Worm (Caenorhabditis elegans) whole organism, young adult: ENCODE results near the gene ZK899.6.

ENCODE experiments used
- B0019.2 ChIP-seq: fragments of 200-800 bp; sonication (Bioruptor generic); conservative IDR thresholded peaks from 2 replicates; pipeline ENCODE4 v1.3.6; 2022; ENCODE audit warnings: missing genetic modification reagents, missing genetic modification characterization, missing compliant biosample characterization
- B0035.1 ChIP-seq: sonication (generic microtip); optimal IDR thresholded peaks from 2 replicates; lab custom pipeline; 2016; ENCODE audit warnings: missing genetic modification characterization, mild to moderate bottlenecking, missing compliant biosample characterization, missing genotype, missing genetic modification reagents
- B0336.3 ChIP-seq: fragments of 200-800 bp; sonication (Bioruptor generic); IDR thresholded peaks from 2 replicates; pipeline ENCODE4 v1.3.6; 2022; ENCODE audit warnings: missing genetic modification characterization, missing compliant biosample characterization
- C06A6.2 ChIP-seq: fragments of 200-800 bp; sonication (Bioruptor generic); conservative IDR thresholded peaks from 2 replicates; pipeline ENCODE4 v1.3.6; 2022; ENCODE audit warnings: missing genetic modification characterization, missing compliant biosample characterization
- F10E7.11 ChIP-seq: sonication (generic microtip); optimal IDR thresholded peaks from 2 replicates; lab custom pipeline; 2017; ENCODE audit warnings: mild to moderate bottlenecking, missing genetic modification characterization, moderate library complexity, missing compliant biosample characterization
- F37B4.10 ChIP-seq: fragments of 200-800 bp; sonication (Bioruptor generic); IDR thresholded peaks from 2 replicates; pipeline ENCODE4 v1.3.6; 2022; ENCODE audit warnings: missing genetic modification characterization, missing compliant biosample characterization
- F39B2.1 ChIP-seq: fragments of 200-800 bp; sonication (Bioruptor generic); IDR thresholded peaks from 2 replicates; pipeline ENCODE4 v1.3.6; 2022; ENCODE audit warnings: missing genetic modification reagents, missing genetic modification characterization, missing compliant biosample characterization
- F57C9.4 ChIP-seq: sonication (generic microtip); optimal IDR thresholded peaks from 2 replicates; lab custom pipeline; 2017; ENCODE audit warnings: mild to moderate bottlenecking, missing genetic modification characterization, missing compliant biosample characterization
- Y79H2A.3 ChIP-seq: fragments of 200-800 bp; sonication (Bioruptor generic); conservative IDR thresholded peaks from 2 replicates; pipeline ENCODE4 v1.3.6; 2022; ENCODE audit warnings: missing genetic modification reagents, missing genetic modification characterization, missing compliant biosample characterization
- Y95B8A.8 ChIP-seq: fragments of 200-800 bp; sonication (Bioruptor generic); IDR thresholded peaks from 2 replicates; pipeline ENCODE4 v1.3.6; 2022; ENCODE audit warnings: missing genetic modification reagents, missing genetic modification characterization, missing compliant biosample characterization
- ZK185.1 ChIP-seq: sonication (generic microtip); optimal IDR thresholded peaks from 2 replicates; lab custom pipeline; 2016; ENCODE audit warnings: mild to moderate bottlenecking, missing genetic modification characterization, missing compliant biosample characterization; ENCODE audit not compliant: poor library complexity, severe bottlenecking
- aptf-2 ChIP-seq: fragments of 200-800 bp; sonication (Bioruptor generic); conservative IDR thresholded peaks from 2 replicates; pipeline ENCODE4 v1.3.6; 2022; ENCODE audit warnings: missing genetic modification reagents, missing genetic modification characterization, missing compliant biosample characterization
- aptf-3 ChIP-seq: fragments of 200-800 bp; sonication (Bioruptor generic); IDR thresholded peaks from 2 replicates; pipeline ENCODE4 v1.3.6; 2022; ENCODE audit warnings: missing genetic modification characterization, missing compliant biosample characterization
- atf-7 ChIP-seq: sonication (generic microtip); optimal IDR thresholded peaks from 2 replicates; lab custom pipeline; 2017; ENCODE audit warnings: mild to moderate bottlenecking, missing genetic modification characterization, missing compliant biosample characterization
- attf-3 ChIP-seq: fragments of 200-800 bp; sonication (Bioruptor generic); conservative IDR thresholded peaks from 2 replicates; pipeline ENCODE4 v1.3.6; 2022; ENCODE audit warnings: missing genetic modification reagents, missing genetic modification characterization, missing compliant biosample characterization
- attf-5 ChIP-seq: fragments of 200-800 bp; sonication (Bioruptor generic); optimal IDR thresholded peaks from 2 replicates; lab custom pipeline; 2018; ENCODE audit warnings: mild to moderate bottlenecking, missing genetic modification characterization, missing compliant biosample characterization
- bed-1 ChIP-seq: fragments of 200-800 bp; sonication (Bioruptor generic); IDR thresholded peaks from 2 replicates; pipeline ENCODE4 v1.3.6; 2022; ENCODE audit warnings: missing genetic modification reagents, missing genetic modification characterization, missing compliant biosample characterization
- ccch-3 ChIP-seq: fragments of 200-800 bp; sonication (Bioruptor generic); optimal IDR thresholded peaks from 2 replicates; lab custom pipeline; 2018; ENCODE audit warnings: mild to moderate bottlenecking, missing genetic modification characterization, missing compliant biosample characterization
- cebp-2 ChIP-seq: fragments of 200-800 bp; sonication (Bioruptor generic); IDR thresholded peaks from 2 replicates; pipeline ENCODE4 v1.3.6; 2022; ENCODE audit warnings: missing genetic modification characterization, missing compliant biosample characterization
- ceh-100 ChIP-seq: fragments of 200-800 bp; sonication (Bioruptor generic); IDR thresholded peaks from 2 replicates; pipeline ENCODE4 v1.3.6; 2022; ENCODE audit warnings: missing genetic modification reagents, missing genetic modification characterization, missing compliant biosample characterization
- ceh-27 ChIP-seq: fragments of 200-800 bp; sonication (Bioruptor generic); optimal IDR thresholded peaks from 2 replicates; lab custom pipeline; 2018; ENCODE audit warnings: mild to moderate bottlenecking, missing genetic modification characterization, moderate library complexity, missing compliant biosample characterization
- die-1 ChIP-seq: sonication (generic microtip); optimal IDR thresholded peaks from 2 replicates; lab custom pipeline; 2016; ENCODE audit warnings: missing genotype, mild to moderate bottlenecking, missing genetic modification characterization, missing compliant biosample characterization
- dpl-1 ChIP-seq: fragments of 150-350 bp; optimal IDR thresholded peaks from 2 replicates; lab custom pipeline; 2014; ENCODE audit warnings: missing biosample characterization, missing genetic modification reagents, missing genetic modification characterization
- egl-18 ChIP-seq: fragments of 200-800 bp; sonication (Bioruptor generic); IDR thresholded peaks from 2 replicates; pipeline ENCODE4 v1.3.6; 2022; ENCODE audit warnings: missing genetic modification reagents, missing genetic modification characterization, missing compliant biosample characterization
- egl-44 ChIP-seq: fragments of 200-800 bp; sonication (Bioruptor generic); IDR thresholded peaks from 2 replicates; pipeline ENCODE4 v1.3.6; 2022; ENCODE audit warnings: missing genetic modification reagents, missing genetic modification characterization, missing compliant biosample characterization
- egrh-3 ChIP-seq: fragments of 200-800 bp; sonication (Bioruptor generic); IDR thresholded peaks from 2 replicates; pipeline ENCODE4 v1.3.6; 2022; ENCODE audit warnings: missing genetic modification reagents, missing genetic modification characterization, missing compliant biosample characterization
- ets-4 ChIP-seq: fragments of 200-800 bp; sonication (Bioruptor generic); optimal IDR thresholded peaks from 2 replicates; lab custom pipeline; 2018; ENCODE audit warnings: mild to moderate bottlenecking, missing genetic modification characterization, missing compliant biosample characterization
- him-1 ChIP-seq: sonication (generic microtip); optimal IDR thresholded peaks from 2 replicates; lab custom pipeline; 2016; ENCODE audit warnings: missing genotype, missing genetic modification reagents, missing genetic modification characterization, missing compliant biosample characterization
- hmg-1.2 ChIP-seq: fragments of 200-800 bp; sonication (Bioruptor generic); IDR thresholded peaks from 2 replicates; pipeline ENCODE4 v1.3.6; 2022; ENCODE audit warnings: missing genetic modification reagents, missing genetic modification characterization, missing compliant biosample characterization
- lag-1 ChIP-seq: fragments of 200-800 bp; sonication (Bioruptor generic); IDR thresholded peaks from 2 replicates; pipeline ENCODE4 v1.3.6; 2022; ENCODE audit warnings: missing genetic modification reagents, missing genetic modification characterization, missing compliant biosample characterization
- let-607 ChIP-seq, 2 experiments: fragments of 200-800 bp in 1 of 2; sonication (Bioruptor generic) in 1 of 2; sonication (generic microtip) in 1 of 2; optimal IDR thresholded peaks; 2 replicates each; lab custom pipeline; 2016 to 2018; ENCODE audit warnings: mild to moderate bottlenecking in 2 of 2, missing compliant biosample characterization in 2 of 2, missing genetic modification characterization in 2 of 2, moderate library complexity in 2 of 2, missing genotype in 1 of 2
- lin-40 ChIP-seq: sonication (generic microtip); optimal IDR thresholded peaks from 2 replicates; lab custom pipeline; 2016; ENCODE audit warnings: missing genetic modification characterization, mild to moderate bottlenecking, missing compliant biosample characterization, missing genotype, missing genetic modification reagents
- lir-1 ChIP-seq: fragments of 200-800 bp; sonication (Bioruptor generic); conservative IDR thresholded peaks from 2 replicates; pipeline ENCODE4 v1.3.6; 2022; ENCODE audit warnings: missing genetic modification reagents, missing genetic modification characterization, missing compliant biosample characterization
- madf-10 ChIP-seq: sonication (generic microtip); optimal IDR thresholded peaks from 2 replicates; lab custom pipeline; 2016; ENCODE audit warnings: mild to moderate bottlenecking, missing genetic modification characterization, missing compliant biosample characterization
- mcd-1 ChIP-seq: fragments of 200-800 bp; sonication (Bioruptor generic); IDR thresholded peaks from 2 replicates; pipeline ENCODE4 v1.3.6; 2022; ENCODE audit warnings: missing genetic modification reagents, missing genetic modification characterization, missing compliant biosample characterization
- mxl-1 ChIP-seq: sonication (generic microtip); optimal IDR thresholded peaks from 2 replicates; lab custom pipeline; 2016; ENCODE audit warnings: missing genetic modification characterization, missing compliant biosample characterization
- nfya-1 ChIP-seq: sonication (generic microtip); optimal IDR thresholded peaks from 2 replicates; lab custom pipeline; 2017; ENCODE audit warnings: antibody characterized with exemption, missing compliant biosample characterization, missing genetic modification characterization, borderline replicate concordance; ENCODE audit not compliant: insufficient read depth
- nhr-80 ChIP-seq: sonication (generic microtip); optimal IDR thresholded peaks from 2 replicates; lab custom pipeline; 2016; ENCODE audit warnings: missing genetic modification characterization, missing compliant biosample characterization
- nhr-90 ChIP-seq: sonication (generic microtip); optimal IDR thresholded peaks from 2 replicates; lab custom pipeline; 2016; ENCODE audit warnings: missing genotype, mild to moderate bottlenecking, missing genetic modification characterization, missing compliant biosample characterization
- pbrm-1 ChIP-seq: fragments of 200-800 bp; sonication (Bioruptor generic); IDR thresholded peaks from 2 replicates; pipeline ENCODE4 v1.3.6; 2022; ENCODE audit warnings: missing genetic modification reagents, missing genetic modification characterization, missing compliant biosample characterization
- rcor-1 ChIP-seq: fragments of 200-800 bp; sonication (Bioruptor generic); IDR thresholded peaks from 2 replicates; pipeline ENCODE4 v1.3.6; 2022; ENCODE audit warnings: missing genetic modification reagents, missing genetic modification characterization, missing compliant biosample characterization
- rpc-1 ChIP-seq, 2 experiments: fragments of 150-350 bp in 1 of 2; sonication (generic microtip) in 1 of 2; optimal IDR thresholded peaks; 2 replicates each; lab custom pipeline; 2014 to 2018; ENCODE audit warnings: missing biosample characterization in 1 of 2, missing genetic modification characterization in 1 of 2, missing genetic modification reagents in 1 of 2, missing genotype in 1 of 2
- snpc-3.4 ChIP-seq: sonication (generic microtip); optimal IDR thresholded peaks from 2 replicates; lab custom pipeline; 2017; ENCODE audit warnings: missing genetic modification characterization, mild to moderate bottlenecking, missing compliant biosample characterization, antibody characterized with exemption, moderate library complexity, missing genotype, missing genetic modification reagents
- somi-1 ChIP-seq: fragments of 200-800 bp; sonication (Bioruptor generic); optimal IDR thresholded peaks from 2 replicates; lab custom pipeline; 2018; ENCODE audit warnings: mild to moderate bottlenecking, missing genetic modification characterization, missing compliant biosample characterization
- tbp1 ChIP-seq: fragments of 200-800 bp; sonication (Bioruptor generic); optimal IDR thresholded peaks from 2 replicates; lab custom pipeline; 2018; ENCODE audit warnings: mild to moderate bottlenecking, missing genetic modification characterization, missing compliant biosample characterization
- unc-62 ChIP-seq: fragments of 150-350 bp; optimal IDR thresholded peaks from 2 replicates; lab custom pipeline; 2014; ENCODE audit warnings: missing biosample characterization, missing genetic modification reagents, missing genetic modification characterization
- xnd-1 ChIP-seq: sonication (generic microtip); optimal IDR thresholded peaks from 2 replicates; lab custom pipeline; 2016; ENCODE audit warnings: missing genotype, missing genetic modification reagents, missing genetic modification characterization, missing compliant biosample characterization
- zim-3 ChIP-seq: sonication (generic microtip); optimal IDR thresholded peaks from 2 replicates; lab custom pipeline; 2017; ENCODE audit warnings: mild to moderate bottlenecking, missing genetic modification characterization, moderate library complexity, missing compliant biosample characterization
- ztf-26 ChIP-seq: sonication (generic microtip); optimal IDR thresholded peaks from 2 replicates; lab custom pipeline; 2017; ENCODE audit warnings: missing genetic modification characterization, missing compliant biosample characterization

Gene ZK899.6

DNA sequence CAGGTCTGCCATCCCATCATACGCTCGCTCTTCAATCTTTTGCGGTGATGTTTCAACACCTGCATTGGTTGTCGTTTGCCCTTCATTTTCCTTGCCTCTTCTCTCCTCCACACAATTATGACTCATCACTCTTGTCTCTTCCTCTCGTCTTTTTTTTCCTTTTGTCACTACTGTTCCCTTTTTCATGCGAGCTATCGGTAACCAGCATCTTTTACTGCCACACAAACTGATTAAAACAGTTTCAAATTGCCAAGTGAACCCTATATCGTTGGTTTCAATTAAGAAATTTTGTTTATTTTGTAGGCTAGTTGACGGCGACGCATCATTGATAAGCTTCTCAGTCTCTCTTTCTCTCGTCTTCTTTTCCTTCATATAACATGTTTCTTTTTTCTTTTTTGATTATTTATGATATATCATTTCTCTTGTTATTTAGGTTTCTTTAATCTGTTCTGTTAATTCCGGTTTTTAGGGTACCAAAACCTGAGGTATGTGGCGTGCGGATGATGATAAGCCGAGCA lies 16.9 kb upstream of the ZK899.6 start, which contains the start of gene ZK899.1:
TSS of gene ZK899.1 (plus strand) at position 468 of the 518 bp plus-strand sequence.
- no peak for TF ChIP-seq egl-18 (GFP tag; lab: Robert Waterston, UW)
- no peak for TF ChIP-seq rpc-1 (optimal IDR thresholded peaks at IDR 0.05; lab: Kevin White, UChicago)
- no peak for TF ChIP-seq rpc-1 (tag; optimal IDR thresholded peaks at IDR 0.05; lab: Kevin White, UChicago)
- TF ChIP-seq attf-3 = no peak
- no peak for TF ChIP-seq lag-1 (GFP tag; lab: Robert Waterston, UW)
- no peak for TF ChIP-seq die-1 (tag; lab: Kevin White, UChicago)
- no peak for TF ChIP-seq egrh-3 (GFP tag; lab: Robert Waterston, UW)
- no peak for TF ChIP-seq cebp-2 (GFP tag; lab: Robert Waterston, UW)
- TF ChIP-seq rcor-1 = no peak
- TF ChIP-seq madf-10 (tag; lab: Kevin White, UChicago) = no peak
- no peak for TF ChIP-seq ceh-100 (GFP tag; lab: Robert Waterston, UW)
- TF ChIP-seq mxl-1 (tag; lab: Kevin White, UChicago) = no peak
- TF ChIP-seq let-607 (tag; optimal IDR thresholded peaks at IDR 0.05; lab: Kevin White, UChicago) = peak; percentile 48 to 49
- TF ChIP-seq lin-40 = peak; percentile 44
- TF ChIP-seq Y79H2A.3 (GFP tag; lab: Robert Waterston, UW) = no peak
- TF ChIP-seq zim-3 (tag; lab: Kevin White, UChicago) = no peak
- TF ChIP-seq C06A6.2 (GFP tag; lab: Robert Waterston, UW) = no peak
- TF ChIP-seq ZK185.1 (tag; lab: Kevin White, UChicago) = no peak
- no peak for TF ChIP-seq snpc-3.4 (tag; lab: Kevin White, UChicago)
- peak; percentile 93 for TF ChIP-seq nhr-80 (tag; lab: Kevin White, UChicago)
- TF ChIP-seq ets-4 = no peak
- peak; percentile 4 for TF ChIP-seq somi-1 (GFP tag; lab: Kevin White, UChicago)
- TF ChIP-seq aptf-2 (GFP tag; lab: Robert Waterston, UW) = no peak
- TF ChIP-seq attf-5 (GFP tag; lab: Kevin White, UChicago) = peak; percentile 29
- TF ChIP-seq B0035.1 (tag; lab: Kevin White, UChicago) = no peak
- TF ChIP-seq unc-62 = no peak
- no peak for TF ChIP-seq lir-1 (GFP tag; lab: Robert Waterston, UW)
- no peak for TF ChIP-seq dpl-1
- TF ChIP-seq aptf-3 = no peak
- peak; percentile 32 for TF ChIP-seq atf-7 (tag; lab: Kevin White, UChicago)
- peak; percentile 9 for TF ChIP-seq ztf-26 (tag; lab: Kevin White, UChicago)
- no peak for TF ChIP-seq him-1 (tag; lab: Kevin White, UChicago)
- no peak for TF ChIP-seq egl-44 (GFP tag; lab: Robert Waterston, UW)
- TF ChIP-seq tbp1 (GFP tag; lab: Kevin White, UChicago) = no peak
- peak; percentile 11 for TF ChIP-seq nhr-90

DNA sequence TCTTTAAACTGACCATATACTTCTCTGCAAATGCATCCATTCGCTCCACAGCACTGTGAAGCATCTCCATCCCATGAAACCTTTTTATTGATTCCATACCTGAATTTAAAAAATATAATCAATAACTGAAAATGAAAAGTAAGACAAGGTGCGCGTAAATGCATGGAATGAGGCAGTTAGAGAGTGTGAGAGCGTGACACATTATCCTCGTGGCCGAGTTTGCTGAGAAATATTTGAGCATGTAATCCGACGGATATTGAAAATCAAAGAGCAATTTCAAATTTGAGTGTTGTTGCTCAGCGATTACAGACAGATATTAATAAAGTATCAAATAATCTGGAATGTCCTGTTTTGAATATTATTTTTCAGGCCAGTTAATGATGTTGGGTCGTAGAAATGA lies 13.8 kb upstream of the ZK899.6 start, which contains the start of gene ZK899.7:
TSS of gene ZK899.7 (minus strand) at position 101 of the 400 bp plus-strand sequence.
- TF ChIP-seq F10E7.11 (tag; lab: Kevin White, UChicago) = no peak
- TF ChIP-seq mcd-1 (GFP tag; lab: Robert Waterston, UW) = no peak
- no peak for TF ChIP-seq nhr-90
- TF ChIP-seq F57C9.4 (tag; lab: Kevin White, UChicago) = no peak
- TF ChIP-seq ccch-3 (GFP tag; lab: Kevin White, UChicago) = no peak
- TF ChIP-seq nfya-1 (tag; lab: Kevin White, UChicago) = no peak
- TF ChIP-seq xnd-1 = no peak
- no peak for TF ChIP-seq hmg-1.2 (GFP tag; lab: Robert Waterston, UW)
- no peak for TF ChIP-seq ceh-27 (GFP tag; lab: Kevin White, UChicago)
- TF ChIP-seq F37B4.10 (GFP tag; lab: Robert Waterston, UW) = no peak
- no peak for TF ChIP-seq F39B2.1
- TF ChIP-seq B0336.3 (GFP tag; lab: Robert Waterston, UW) = no peak
- TF ChIP-seq madf-10 (tag; lab: Kevin White, UChicago) = no peak
- TF ChIP-seq B0019.2 (GFP tag; lab: Robert Waterston, UW) = no peak
- TF ChIP-seq Y95B8A.8 (GFP tag; lab: Robert Waterston, UW) = no peak
- no peak for TF ChIP-seq bed-1 (GFP tag; lab: Robert Waterston, UW)
- TF ChIP-seq pbrm-1 = no peak
